Fruit fly (Drosophila melanogaster) whole organism, embryonic: ENCODE data around the gene Spn27A.

Experiments used
- B-H1 ChIP-seq: fragments of 200-800 bp; sonication (Bioruptor generic); IDR thresholded peaks from 3 replicates; pipeline ENCODE4 v1.3.6; 2022; ENCODE audit warnings: missing biosample characterization, missing genetic modification characterization
- Bgb ChIP-seq: fragments of 200-800 bp; sonication (Bioruptor generic); IDR thresholded peaks from 2 replicates; pipeline ENCODE4 v1.3.6; 2022; ENCODE audit warnings: missing biosample characterization, missing genetic modification characterization; ENCODE audit not compliant: partially characterized antibody
- CG11723 ChIP-seq: fragments of 200-800 bp; sonication (Bioruptor generic); optimal IDR thresholded peaks from 2 replicates; lab custom pipeline; 2017; ENCODE audit warnings: missing biosample characterization, mild to moderate bottlenecking, missing genetic modification characterization
- CG12299 ChIP-seq: fragments of 200-800 bp; sonication (Bioruptor generic); optimal IDR thresholded peaks from 2 replicates; lab custom pipeline; 2018; ENCODE audit warnings: missing biosample characterization, mild to moderate bottlenecking, missing genetic modification characterization
- CG14860 ChIP-seq: fragments of 200-800 bp; sonication (Bioruptor generic); IDR thresholded peaks from 3 replicates; pipeline ENCODE4 v1.3.6; 2022; ENCODE audit warnings: missing biosample characterization, missing genetic modification characterization; ENCODE audit not compliant: partially characterized antibody
- CG16863 ChIP-seq: fragments of 200-800 bp; sonication (Bioruptor generic); optimal IDR thresholded peaks from 3 replicates; lab custom pipeline; 2016; ENCODE audit warnings: missing biosample characterization, missing genetic modification characterization
- CG18476 ChIP-seq: fragments of 200-800 bp; sonication (Bioruptor generic); optimal IDR thresholded peaks from 2 replicates; lab custom pipeline; 2016; ENCODE audit warnings: missing biosample characterization, mild to moderate bottlenecking, missing genetic modification characterization
- CG32772 ChIP-seq: fragments of 200-800 bp; sonication (Bioruptor generic); IDR thresholded peaks from 2 replicates; pipeline ENCODE4 v1.3.6; 2022; ENCODE audit warnings: missing biosample characterization, missing genetic modification characterization
- CG3726 ChIP-seq: fragments of 200-800 bp; sonication (Bioruptor generic); IDR thresholded peaks from 3 replicates; pipeline ENCODE4, ENCODE4 v1.3.6; 2022; ENCODE audit warnings: missing biosample characterization, missing genetic modification characterization
- CG5180 ChIP-seq: fragments of 200-800 bp; sonication (Bioruptor generic); optimal IDR thresholded peaks from 3 replicates; lab custom pipeline; 2017; ENCODE audit warnings: missing biosample characterization, missing genetic modification characterization, mild to moderate bottlenecking, moderate library complexity, missing genetic modification reagents
- CG7745 ChIP-seq: fragments of 200-800 bp; sonication (Bioruptor generic); optimal IDR thresholded peaks from 2 replicates; lab custom pipeline; 2018; ENCODE audit warnings: missing biosample characterization, mild to moderate bottlenecking, missing genetic modification characterization, moderate library complexity
- Dll ChIP-seq: fragments of 200-800 bp; sonication (Bioruptor generic); IDR thresholded peaks from 4 replicates; pipeline ENCODE4 v1.3.6; 2022; ENCODE audit warnings: missing biosample characterization, missing genetic modification characterization; ENCODE audit not compliant: partially characterized antibody
- Doc2 ChIP-seq: fragments of 200-800 bp; sonication (Bioruptor generic); IDR thresholded peaks from 2 replicates; pipeline ENCODE4 v1.3.6; 2022; ENCODE audit warnings: missing biosample characterization, missing genetic modification characterization
- Ets97D ChIP-seq: fragments of 200-800 bp; sonication (Bioruptor generic); optimal IDR thresholded peaks from 3 replicates; lab custom pipeline; 2016; ENCODE audit warnings: missing biosample characterization, missing genetic modification characterization
- Fer2 ChIP-seq: fragments of 200-800 bp; sonication (Bioruptor generic); optimal IDR thresholded peaks from 2 replicates; lab custom pipeline; 2018; ENCODE audit warnings: missing biosample characterization, mild to moderate bottlenecking, missing genetic modification characterization, moderate library complexity
- Gug ChIP-seq: fragments of 200-800 bp; sonication (Bioruptor generic); IDR thresholded peaks from 4 replicates; pipeline ENCODE4 v1.3.6; 2022; ENCODE audit warnings: missing biosample characterization, missing genetic modification characterization
- HLH4C ChIP-seq: fragments of 200-800 bp; sonication (Bioruptor generic); IDR thresholded peaks from 3 replicates; pipeline ENCODE4 v1.3.6; 2022; ENCODE audit warnings: missing biosample characterization, missing genetic modification characterization; ENCODE audit not compliant: partially characterized antibody
- Hr78 ChIP-seq, 2 experiments: fragments of 200-800 bp in 1 of 2; fragments of >200 bp in 1 of 2; sonication (Bioruptor generic) in 1 of 2; optimal IDR thresholded peaks; 2 replicates each; lab custom pipeline; 2017 to 2019; ENCODE audit warnings: missing biosample characterization in 2 of 2, missing genetic modification characterization in 2 of 2, mild to moderate bottlenecking in 1 of 2, moderate library complexity in 1 of 2
- Nf-YC ChIP-seq: fragments of 200-800 bp; optimal IDR thresholded peaks from 3 replicates; lab custom pipeline; 2019; ENCODE audit warnings: missing biosample characterization, mild to moderate bottlenecking, missing genetic modification characterization, moderate library complexity
- Pdp1 ChIP-seq, 2 experiments: fragments of 200-800 bp; sonication (Bioruptor generic); optimal IDR thresholded peaks; 3 replicates each; lab custom pipeline; 2016; ENCODE audit warnings: missing biosample characterization in 2 of 2, missing genetic modification characterization in 2 of 2, mild to moderate bottlenecking in 1 of 2, moderate library complexity in 1 of 2
- Sry-δ ChIP-seq: fragments of 200-800 bp; sonication (Bioruptor generic); optimal IDR thresholded peaks from 2 replicates; lab custom pipeline; 2016; ENCODE audit warnings: missing biosample characterization, missing genetic modification characterization
- TFAM ChIP-seq: fragments of 200-800 bp; sonication (Bioruptor generic); optimal IDR thresholded peaks from 2 replicates; lab custom pipeline; 2017; ENCODE audit warnings: missing biosample characterization, missing genetic modification characterization, inconsistent platforms
- Trl ChIP-seq, 3 experiments: fragments of >200 bp in 2 of 3; fragments of 200-800 bp in 1 of 3; sonication (Bioruptor generic) in 1 of 3; optimal IDR thresholded peaks; 2 replicates in 1 of 3; 3 replicates in 2 of 3; lab custom pipeline; 2016 to 2017; ENCODE audit warnings: missing biosample characterization in 1 of 3, missing genetic modification characterization in 1 of 3
- ab ChIP-seq: fragments of 200-800 bp; sonication (Bioruptor generic); optimal IDR thresholded peaks from 2 replicates; lab custom pipeline; 2016; ENCODE audit warnings: missing biosample characterization, missing genetic modification characterization
- aop ChIP-seq: fragments of 200-800 bp; sonication (Bioruptor generic); IDR thresholded peaks from 2 replicates; pipeline ENCODE4 v1.3.6; 2022; ENCODE audit warnings: missing biosample characterization, missing genetic modification characterization
- ara ChIP-seq: fragments of 200-800 bp; sonication (Bioruptor generic); IDR thresholded peaks from 2 replicates; pipeline ENCODE4 v1.3.6; 2022; ENCODE audit warnings: missing biosample characterization, missing genetic modification characterization
- bcd ChIP-seq: fragments of 200-800 bp; sonication (Bioruptor generic); optimal IDR thresholded peaks from 2 replicates; lab custom pipeline; 2017; ENCODE audit warnings: missing biosample characterization, mild to moderate bottlenecking, missing genetic modification characterization
- chinmo ChIP-seq: fragments of 200-800 bp; sonication (Bioruptor generic); IDR thresholded peaks from 4 replicates; pipeline ENCODE4 v1.3.6; 2022; ENCODE audit warnings: missing biosample characterization, missing genetic modification characterization; ENCODE audit not compliant: partially characterized antibody
- dati ChIP-seq: fragments of 200-800 bp; sonication (Bioruptor generic); IDR thresholded peaks from 2 replicates; pipeline ENCODE4 v1.3.6; 2022; ENCODE audit warnings: missing biosample characterization, missing genetic modification characterization
- gcm2 ChIP-seq: fragments of 200-800 bp; sonication (Bioruptor generic); optimal IDR thresholded peaks from 2 replicates; lab custom pipeline; 2016; ENCODE audit warnings: missing biosample characterization, missing genetic modification characterization
- gem ChIP-seq: fragments of 200-800 bp; sonication (Bioruptor generic); optimal IDR thresholded peaks from 2 replicates; lab custom pipeline; 2019; ENCODE audit warnings: missing biosample characterization, mild to moderate bottlenecking, missing genetic modification characterization, moderate library complexity
- grn ChIP-seq: fragments of 200-800 bp; sonication (Bioruptor generic); optimal IDR thresholded peaks from 3 replicates; lab custom pipeline; 2017; ENCODE audit warnings: missing biosample characterization, missing genetic modification characterization
- gt ChIP-seq: fragments of 200-800 bp; sonication (Bioruptor generic); IDR thresholded peaks from 2 replicates; pipeline ENCODE4 v1.3.6; 2022; ENCODE audit warnings: missing biosample characterization, missing genetic modification characterization
- inv ChIP-seq: fragments of 200-800 bp; sonication (Bioruptor generic); IDR thresholded peaks from 2 replicates; pipeline ENCODE4 v1.3.6; 2022; ENCODE audit warnings: missing biosample characterization, missing genetic modification characterization; ENCODE audit not compliant: partially characterized antibody
- kay ChIP-seq: fragments of 200-800 bp; sonication (Bioruptor generic); optimal IDR thresholded peaks from 2 replicates; lab custom pipeline; 2016; ENCODE audit warnings: missing biosample characterization, missing genetic modification characterization
- nerfin-2 ChIP-seq: fragments of 200-800 bp; sonication (Bioruptor generic); IDR thresholded peaks from 2 replicates; pipeline ENCODE4 v1.3.6; 2022; ENCODE audit warnings: missing biosample characterization, missing genetic modification characterization; ENCODE audit not compliant: partially characterized antibody
- nmo ChIP-seq: fragments of 200-800 bp; sonication (Bioruptor generic); optimal IDR thresholded peaks from 2 replicates; lab custom pipeline; 2018; ENCODE audit warnings: missing biosample characterization, mild to moderate bottlenecking, missing genetic modification characterization, moderate library complexity
- odd ChIP-seq: fragments of 200-800 bp; sonication (Bioruptor generic); optimal IDR thresholded peaks from 2 replicates; lab custom pipeline; 2017; ENCODE audit warnings: missing biosample characterization, mild to moderate bottlenecking, missing genetic modification characterization
- pb ChIP-seq: fragments of 200-800 bp; sonication (Bioruptor generic); optimal IDR thresholded peaks from 3 replicates; lab custom pipeline; 2016; ENCODE audit warnings: missing biosample characterization, missing genetic modification characterization
- pfk ChIP-seq: fragments of 200-800 bp; sonication (Bioruptor generic); optimal IDR thresholded peaks from 2 replicates; lab custom pipeline; 2018; ENCODE audit warnings: missing biosample characterization, mild to moderate bottlenecking, missing genetic modification characterization, moderate library complexity
- rib ChIP-seq: fragments of 200-800 bp; sonication (Bioruptor generic); IDR thresholded peaks from 2 replicates; pipeline ENCODE4 v1.3.6; 2022; ENCODE audit warnings: missing biosample characterization, missing genetic modification characterization
- salm ChIP-seq: fragments of 200-800 bp; sonication (Bioruptor generic); optimal IDR thresholded peaks from 2 replicates; lab custom pipeline; 2018; ENCODE audit warnings: missing biosample characterization, mild to moderate bottlenecking, missing genetic modification characterization
- sc ChIP-seq, 3 experiments: fragments of >200 bp in 2 of 3; fragments of 200-800 bp in 1 of 3; sonication (Bioruptor generic) in 1 of 3; optimal IDR thresholded peaks; 2 replicates in 2 of 3; 3 replicates in 1 of 3; lab custom pipeline; 2017; ENCODE audit warnings: mild to moderate bottlenecking in 1 of 3, missing biosample characterization in 1 of 3, missing genetic modification characterization in 1 of 3, missing genetic modification reagents in 1 of 3
- tin ChIP-seq: fragments of 200-800 bp; sonication (Bioruptor generic); optimal IDR thresholded peaks from 3 replicates; lab custom pipeline; 2016; ENCODE audit warnings: missing biosample characterization, missing genetic modification characterization
- vnd ChIP-seq: fragments of 200-800 bp; sonication (Bioruptor generic); IDR thresholded peaks from 3 replicates; pipeline ENCODE4 v1.3.6; 2022; ENCODE audit warnings: missing biosample characterization, missing genetic modification characterization; ENCODE audit not compliant: partially characterized antibody
- wek ChIP-seq: fragments of 200-800 bp; sonication (Bioruptor generic); optimal IDR thresholded peaks from 3 replicates; lab custom pipeline; 2018; ENCODE audit warnings: missing biosample characterization, mild to moderate bottlenecking, missing genetic modification characterization, moderate library complexity

Gene Spn27A

dm6 chr2L:6673211-6674012 is at the start of gene Spn27A (continued):
- TF ChIP-seq CG12299 (tag; lab: Kevin White, UChicago) (peak; percentile 52), wek (GFP tag; lab: Kevin White, UChicago) (no peak), Gug (GFP tag; lab: Robert Waterston, UW) (0 out of 4 replicates have a peak, but pooled peaks have one; percentile 9), CG32772 (GFP tag; lab: Robert Waterston, UW) (peak; percentile 39; the same call in 1 of the 2 replicates), Hr78 (GFP tag; optimal IDR thresholded peaks at IDR 0.05; lab: Kevin White, UChicago) (no peak), HLH4C (GFP tag; lab: Robert Waterston, UW) (no peak), Sry-δ (GFP tag; lab: Kevin White, UChicago) (peak; percentile 51), bcd (GFP tag; lab: Kevin White, UChicago) (no peak), Bgb (GFP tag; lab: Robert Waterston, UW) (peak; percentile 30; the same call in 1 of the 2 replicates), nmo (GFP tag; lab: Kevin White, UChicago) (peak; percentile 77), dati (GFP tag; lab: Robert Waterston, UW) (no peak), CG3726 (GFP tag; lab: Robert Waterston, UW) (no peak; the same call in 2 of the 3 replicates), gcm2 (no peak), pb (GFP tag; lab: Kevin White, UChicago) (peak; percentile 32), aop (no peak), ab (GFP tag; lab: Kevin White, UChicago) (no peak), Dll (0 out of 4 replicates have a peak, but pooled peaks have one; percentile 28), chinmo (GFP tag; lab: Robert Waterston, UW) (peak; percentile 80; the same call in 3 of the 4 replicates), nerfin-2 (GFP tag; lab: Robert Waterston, UW) (no peak), gt (no peak), salm (tag; lab: Kevin White, UChicago) (peak; percentile 31), odd (GFP tag; lab: Kevin White, UChicago) (peak; percentile 28), CG7745 (tag; lab: Kevin White, UChicago) (no peak), grn (no peak), Doc2 (GFP tag; lab: Robert Waterston, UW) (no peak), rib (0 out of 2 replicates have a peak, but pooled peaks have one; percentile 17), TFAM (no peak), Fer2 (peak; percentile 29), CG5180 (GFP tag; lab: Kevin White, UChicago) (peak; percentile 21), CG11723 (GFP tag; lab: Kevin White, UChicago) (peak; percentile 35), Pdp1 (GFP tag; optimal IDR thresholded peaks at IDR 0.05; lab: Kevin White, UChicago) (peak; percentile 59 to 99), sc (optimal IDR thresholded peaks at IDR 0.05; lab: Kevin White, UChicago) (no peak), sc (GFP tag; optimal IDR thresholded peaks at IDR 0.05; lab: Kevin White, UChicago) (peak; percentile 49), B-H1 (GFP tag; lab: Robert Waterston, UW) (0 out of 3 replicates have a peak, but pooled peaks have one; percentile 32), vnd (GFP tag; lab: Robert Waterston, UW) (no peak), Trl (optimal IDR thresholded peaks at IDR 0.05; lab: Kevin White, UChicago) (peak; percentile 50 to 60), Trl (GFP tag; optimal IDR thresholded peaks at IDR 0.05; lab: Kevin White, UChicago) (peak; percentile 43), CG14860 (no peak), inv (GFP tag; lab: Robert Waterston, UW) (no peak), gem (tag; lab: Kevin White, UChicago) (peak; percentile 73), pfk (GFP tag; lab: Kevin White, UChicago) (no peak), Nf-YC (tag; lab: Kevin White, UChicago) (peak; percentile 6), ara (peak; percentile 8; the same call in 1 of the 2 replicates), CG18476 (GFP tag; lab: Kevin White, UChicago) (peak; percentile 9), Ets97D (peak; percentile 65), kay (GFP tag; lab: Kevin White, UChicago) (peak; percentile 53), CG16863 (GFP tag; lab: Kevin White, UChicago) (peak; percentile 52), tin (GFP tag; lab: Kevin White, UChicago) (peak; percentile 48)
